Fruit fly (Drosophila melanogaster) S2 (cell line): ENCODE measurements around the gene CG10413.

Experiments used
- CG8478 ChIP-seq: fragments of >200 bp; optimal IDR thresholded peaks from 2 replicates; lab custom pipeline; 2018
- CTCF ChIP-seq, 2 experiments: fragments of >200 bp; optimal IDR thresholded peaks; 2 replicates each; lab custom pipeline; 2018

DNA sequence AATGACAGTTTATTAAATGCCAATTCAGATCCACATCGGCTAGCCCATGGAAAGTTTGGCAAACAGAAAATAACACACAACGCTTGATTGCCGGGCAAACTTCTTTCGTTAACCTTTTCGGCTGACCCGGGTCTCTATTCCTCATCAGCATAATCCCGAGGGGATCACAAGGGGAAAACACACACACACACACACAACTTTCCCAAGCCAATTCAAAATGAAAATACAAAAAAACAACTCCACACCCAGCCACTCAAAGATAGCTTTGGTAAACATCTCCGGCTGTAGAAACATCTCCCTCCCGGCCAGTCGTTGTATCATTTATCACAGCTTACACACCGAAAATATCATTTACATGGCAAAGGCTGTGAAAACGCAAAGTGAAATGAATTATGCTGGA is 15.1 kb upstream of the CG10413 start:
- no peak for TF ChIP-seq CG8478 (lab: Kevin White, UChicago)
- TF ChIP-seq CTCF (optimal IDR thresholded peaks at IDR 0.05; lab: Kevin White, UChicago): no peak
